Fruit fly (Drosophila melanogaster) whole organism, embryonic: Measurements from ENCODE around the gene CG5776.

Experiments
- Atf3 ChIP-seq: fragments of 200-800 bp; sonication (Bioruptor generic); optimal IDR thresholded peaks from 3 replicates; lab custom pipeline; 2016; ENCODE audit warnings: missing biosample characterization, missing genetic modification characterization
- B-H1 ChIP-seq: fragments of 200-800 bp; sonication (Bioruptor generic); IDR thresholded peaks from 3 replicates; pipeline ENCODE4 v1.3.6; 2022; ENCODE audit warnings: missing biosample characterization, missing genetic modification characterization
- CG10267 ChIP-seq: fragments of 200-800 bp; sonication (Bioruptor generic); optimal IDR thresholded peaks from 2 replicates; lab custom pipeline; 2018; ENCODE audit warnings: missing biosample characterization, mild to moderate bottlenecking, missing genetic modification characterization, moderate library complexity
- CG10431 ChIP-seq: fragments of 200-800 bp; sonication (Bioruptor generic); optimal IDR thresholded peaks from 3 replicates; lab custom pipeline; 2018; ENCODE audit warnings: missing biosample characterization, mild to moderate bottlenecking, missing genetic modification characterization
- CG10979 ChIP-seq: fragments of 200-800 bp; sonication (Bioruptor generic); optimal IDR thresholded peaks from 2 replicates; lab custom pipeline; 2018; ENCODE audit warnings: missing biosample characterization, mild to moderate bottlenecking, missing genetic modification characterization, moderate library complexity
- CG11247 ChIP-seq: fragments of 200-800 bp; sonication (Bioruptor generic); IDR thresholded peaks from 2 replicates; pipeline ENCODE4 v1.3.6; 2022; ENCODE audit warnings: missing biosample characterization, missing genetic modification characterization
- CG11723 ChIP-seq: fragments of 200-800 bp; sonication (Bioruptor generic); optimal IDR thresholded peaks from 2 replicates; lab custom pipeline; 2017; ENCODE audit warnings: missing biosample characterization, mild to moderate bottlenecking, missing genetic modification characterization
- CG1233 ChIP-seq: fragments of 200-800 bp; sonication (Bioruptor generic); optimal IDR thresholded peaks from 4 replicates; lab custom pipeline; 2018; ENCODE audit warnings: missing biosample characterization, mild to moderate bottlenecking, missing genetic modification characterization
- CG15601 ChIP-seq: fragments of 200-800 bp; sonication (Bioruptor generic); optimal IDR thresholded peaks from 3 replicates; lab custom pipeline; 2019; ENCODE audit warnings: missing biosample characterization, mild to moderate bottlenecking, missing genetic modification characterization, moderate library complexity
- CG16863 ChIP-seq: fragments of 200-800 bp; sonication (Bioruptor generic); optimal IDR thresholded peaks from 3 replicates; lab custom pipeline; 2016; ENCODE audit warnings: missing biosample characterization, missing genetic modification characterization
- CG18262 ChIP-seq: fragments of 200-800 bp; optimal IDR thresholded peaks from 3 replicates; lab custom pipeline; 2019; ENCODE audit warnings: missing biosample characterization, mild to moderate bottlenecking, missing genetic modification characterization, moderate library complexity
- CG18599 ChIP-seq: fragments of 200-800 bp; sonication (Bioruptor generic); optimal IDR thresholded peaks from 3 replicates; lab custom pipeline; 2017; ENCODE audit warnings: missing biosample characterization, missing genetic modification characterization, mild to moderate bottlenecking, moderate library complexity, missing genetic modification reagents
- CG31441 ChIP-seq: fragments of 200-800 bp; sonication (Bioruptor generic); IDR thresholded peaks from 2 replicates; pipeline ENCODE4 v1.3.6; 2022; ENCODE audit warnings: missing biosample characterization, missing genetic modification characterization
- CG5245 ChIP-seq: fragments of 200-800 bp; sonication (Bioruptor generic); optimal IDR thresholded peaks from 3 replicates; lab custom pipeline; 2016; ENCODE audit warnings: missing biosample characterization, missing genetic modification characterization
- CG6689 ChIP-seq: fragments of 200-800 bp; sonication (Bioruptor generic); IDR thresholded peaks from 2 replicates; pipeline ENCODE4 v1.3.6; 2022; ENCODE audit warnings: missing biosample characterization, missing genetic modification characterization
- CG9932 ChIP-seq: fragments of 200-800 bp; sonication (Bioruptor generic); IDR thresholded peaks from 2 replicates; pipeline ENCODE4 v1.3.6; 2022; ENCODE audit warnings: missing biosample characterization, missing genetic modification characterization
- E2f1 ChIP-seq: fragments of 200-800 bp; sonication (Bioruptor generic); IDR thresholded peaks from 2 replicates; pipeline ENCODE4 v1.3.6; 2022; ENCODE audit warnings: missing biosample characterization, missing genetic modification characterization
- GATAe ChIP-seq: fragments of 200-800 bp; sonication (Bioruptor generic); conservative IDR thresholded peaks from 2 replicates; pipeline ENCODE4 v1.3.6; 2022; ENCODE audit warnings: missing biosample characterization, missing genetic modification characterization
- Gug ChIP-seq: fragments of 200-800 bp; sonication (Bioruptor generic); IDR thresholded peaks from 4 replicates; pipeline ENCODE4 v1.3.6; 2022; ENCODE audit warnings: missing biosample characterization, missing genetic modification characterization
- Hr3 ChIP-seq: fragments of 200-800 bp; sonication (Bioruptor generic); optimal IDR thresholded peaks from 3 replicates; lab custom pipeline; 2016; ENCODE audit warnings: missing biosample characterization, missing genetic modification characterization
- Hr51 ChIP-seq, 2 experiments: fragments of 200-800 bp; sonication (Bioruptor generic); optimal IDR thresholded peaks; 2 replicates in 1 of 2; 3 replicates in 1 of 2; lab custom pipeline; 2016 to 2018; ENCODE audit warnings: missing biosample characterization in 2 of 2, missing genetic modification characterization in 2 of 2, mild to moderate bottlenecking in 1 of 2, moderate library complexity in 1 of 2
- Mes4 ChIP-seq: fragments of 200-800 bp; sonication (Bioruptor generic); optimal IDR thresholded peaks from 2 replicates; lab custom pipeline; 2016; ENCODE audit warnings: missing biosample characterization, missing genetic modification characterization
- Oaz ChIP-seq: fragments of 200-800 bp; sonication (Bioruptor generic); IDR thresholded peaks from 2 replicates; pipeline ENCODE4 v1.3.6; 2022; ENCODE audit warnings: missing biosample characterization, missing genetic modification characterization
- Ptx1 ChIP-seq: fragments of 200-800 bp; sonication (Bioruptor generic); IDR thresholded peaks from 2 replicates; pipeline ENCODE4 v1.3.6; 2022; ENCODE audit warnings: missing biosample characterization, missing genetic modification characterization
- Sry-δ ChIP-seq: fragments of 200-800 bp; sonication (Bioruptor generic); optimal IDR thresholded peaks from 2 replicates; lab custom pipeline; 2016; ENCODE audit warnings: missing biosample characterization, missing genetic modification characterization
- Tbp ChIP-seq: fragments of >200 bp; optimal IDR thresholded peaks from 2 replicates; lab custom pipeline; 2018; ENCODE audit warnings: missing biosample characterization, missing genetic modification characterization
- Trl ChIP-seq, 3 experiments: fragments of >200 bp in 2 of 3; fragments of 200-800 bp in 1 of 3; sonication (Bioruptor generic) in 1 of 3; optimal IDR thresholded peaks; 2 replicates in 1 of 3; 3 replicates in 2 of 3; lab custom pipeline; 2016 to 2017; ENCODE audit warnings: missing biosample characterization in 1 of 3, missing genetic modification characterization in 1 of 3
- ab ChIP-seq: fragments of 200-800 bp; sonication (Bioruptor generic); optimal IDR thresholded peaks from 2 replicates; lab custom pipeline; 2016; ENCODE audit warnings: missing biosample characterization, missing genetic modification characterization
- caup ChIP-seq: fragments of 200-800 bp; sonication (Bioruptor generic); optimal IDR thresholded peaks from 3 replicates; lab custom pipeline; 2017; ENCODE audit warnings: missing biosample characterization, mild to moderate bottlenecking, missing genetic modification characterization, moderate library complexity; ENCODE audit not compliant: severe bottlenecking
- cwo ChIP-seq: fragments of 200-800 bp; sonication (Bioruptor generic); optimal IDR thresholded peaks from 3 replicates; lab custom pipeline; 2017; ENCODE audit warnings: missing biosample characterization, missing genetic modification characterization, mild to moderate bottlenecking, moderate library complexity, missing genetic modification reagents
- dati ChIP-seq: fragments of 200-800 bp; sonication (Bioruptor generic); IDR thresholded peaks from 2 replicates; pipeline ENCODE4 v1.3.6; 2022; ENCODE audit warnings: missing biosample characterization, missing genetic modification characterization
- dmrt11E ChIP-seq: fragments of 200-800 bp; sonication (Bioruptor generic); optimal IDR thresholded peaks from 3 replicates; lab custom pipeline; 2018; ENCODE audit warnings: missing biosample characterization, mild to moderate bottlenecking, missing genetic modification characterization, moderate library complexity
- fd102C ChIP-seq: fragments of 200-800 bp; sonication (Bioruptor generic); optimal IDR thresholded peaks from 2 replicates; lab custom pipeline; 2018; ENCODE audit warnings: missing biosample characterization, mild to moderate bottlenecking, missing genetic modification characterization, moderate library complexity
- fd96Cb ChIP-seq: fragments of 200-800 bp; sonication (Bioruptor generic); optimal IDR thresholded peaks from 2 replicates; lab custom pipeline; 2018; ENCODE audit warnings: missing biosample characterization, mild to moderate bottlenecking, missing genetic modification characterization, moderate library complexity
- insv ChIP-seq, 2 experiments: fragments of 200-800 bp; sonication (Bioruptor generic); optimal IDR thresholded peaks; 3 replicates each; lab custom pipeline; 2016 to 2018; ENCODE audit warnings: missing biosample characterization in 2 of 2, missing genetic modification characterization in 2 of 2
- lov ChIP-seq, 2 experiments: fragments of 200-800 bp in 1 of 2; fragments of >200 bp in 1 of 2; sonication (Bioruptor generic) in 1 of 2; IDR thresholded peaks in 1 of 2; optimal IDR thresholded peaks in 1 of 2; 2 replicates in 1 of 2; 3 replicates in 1 of 2; pipeline versions ENCODE4 v1.3.6 to Lab custom; 2017 to 2022; ENCODE audit warnings: missing biosample characterization in 1 of 2, missing genetic modification characterization in 1 of 2
- luna ChIP-seq: fragments of 200-800 bp; sonication (Bioruptor generic); optimal IDR thresholded peaks from 2 replicates; lab custom pipeline; 2016; ENCODE audit warnings: missing biosample characterization, missing genetic modification characterization
- nerfin-1 ChIP-seq: fragments of 200-800 bp; sonication (Bioruptor generic); optimal IDR thresholded peaks from 3 replicates; lab custom pipeline; 2019; ENCODE audit warnings: missing biosample characterization, mild to moderate bottlenecking, missing genetic modification characterization, moderate library complexity
- pum ChIP-seq: fragments of 200-800 bp; sonication (Bioruptor generic); optimal IDR thresholded peaks from 2 replicates; lab custom pipeline; 2016; ENCODE audit warnings: missing biosample characterization, missing genetic modification characterization
- ro ChIP-seq: fragments of 200-800 bp; sonication (Bioruptor generic); IDR thresholded peaks from 2 replicates; pipeline ENCODE4 v1.3.6; 2022; ENCODE audit warnings: missing biosample characterization, missing genetic modification characterization
- sc ChIP-seq, 3 experiments: fragments of >200 bp in 2 of 3; fragments of 200-800 bp in 1 of 3; sonication (Bioruptor generic) in 1 of 3; optimal IDR thresholded peaks; 2 replicates in 2 of 3; 3 replicates in 1 of 3; lab custom pipeline; 2017; ENCODE audit warnings: mild to moderate bottlenecking in 1 of 3, missing biosample characterization in 1 of 3, missing genetic modification characterization in 1 of 3, missing genetic modification reagents in 1 of 3
- stc ChIP-seq: fragments of 200-800 bp; sonication (Bioruptor generic); IDR thresholded peaks from 2 replicates; pipeline ENCODE4 v1.3.6; 2022; ENCODE audit warnings: missing biosample characterization, missing genetic modification characterization
- unpg ChIP-seq: fragments of 200-800 bp; sonication (Bioruptor generic); optimal IDR thresholded peaks from 3 replicates; lab custom pipeline; 2018; ENCODE audit warnings: missing biosample characterization, mild to moderate bottlenecking, missing genetic modification characterization, moderate library complexity
- vvl ChIP-seq: fragments of 200-800 bp; sonication (Bioruptor generic); IDR thresholded peaks from 2 replicates; pipeline ENCODE4 v1.3.6; 2022; ENCODE audit warnings: missing biosample characterization, missing genetic modification characterization
- zfh1 ChIP-seq: fragments of 200-800 bp; sonication (Bioruptor generic); IDR thresholded peaks from 3 replicates; pipeline ENCODE4 v1.3.6; 2022; ENCODE audit warnings: missing biosample characterization, missing genetic modification characterization

Gene CG5776

DNA sequence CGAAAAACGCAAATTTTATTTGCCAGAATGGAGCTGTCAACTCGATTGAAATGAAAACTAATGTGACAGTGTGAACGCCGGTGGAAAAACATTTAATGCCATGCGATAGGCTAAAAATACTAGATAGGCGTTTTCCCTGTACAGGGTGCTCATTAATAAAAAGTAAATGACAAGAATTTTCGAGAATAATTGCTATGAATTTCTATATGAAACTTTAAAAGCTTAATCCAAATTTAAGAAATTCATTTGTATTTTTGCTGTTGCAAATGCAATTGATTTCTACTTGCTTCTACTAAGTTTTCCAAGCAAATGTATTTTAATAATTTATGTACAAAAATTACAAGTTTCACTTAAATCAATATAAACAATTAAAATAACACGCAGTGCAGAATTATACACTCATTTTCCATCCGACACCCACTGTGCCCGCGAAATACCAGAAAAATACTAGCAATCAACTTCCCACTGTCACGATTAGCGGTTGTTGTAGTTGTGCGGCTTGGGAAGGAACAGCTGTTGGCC is 17.6 kb upstream of the CG5776 start, which contains the start of gene Pih1D1 (continued):
- TF ChIP-seq CG10431 (no peak), vvl (GFP tag; lab: Robert Waterston, UW) (peak; percentile 97), CG11723 (peak; percentile 87), Atf3 (peak; percentile 83), Mes4 (GFP tag; lab: Kevin White, UChicago) (peak; percentile 85), Gug (GFP tag; lab: Robert Waterston, UW) (peak; percentile 93), fd102C (GFP tag; lab: Kevin White, UChicago) (peak; percentile 46), caup (GFP tag; lab: Kevin White, UChicago) (peak; percentile 93), Ptx1 (GFP tag; lab: Robert Waterston, UW) (peak; percentile 97), CG11247 (GFP tag; lab: Robert Waterston, UW) (peak; percentile 91), ro (peak; percentile 91), ab (GFP tag; lab: Kevin White, UChicago) (peak; percentile 49), dmrt11E (peak; percentile 94)
- TF ChIP-seq, all 482 proteins: peak for 417

- TF ChIP-seq CG1233 (GFP tag; lab: Kevin White, UChicago) (peak; percentile 65), CG5245 (GFP tag; lab: Kevin White, UChicago) (peak; percentile 4), CG10267 (tag; lab: Kevin White, UChicago) (peak; percentile 39), Hr51 (GFP tag; optimal IDR thresholded peaks at IDR 0.05; lab: Kevin White, UChicago) (peak in 1 of 2 experiments; percentile 49), luna (no peak), CG16863 (GFP tag; lab: Kevin White, UChicago) (no peak), dati (no peak), B-H1 (GFP tag; lab: Robert Waterston, UW) (peak; percentile 51; the same call in 2 of the 3 replicates), CG31441 (GFP tag; lab: Robert Waterston, UW) (peak; percentile 64), CG9932 (peak; percentile 55), Tbp (GFP tag; lab: Kevin White, UChicago) (no peak), fd96Cb (tag; lab: Kevin White, UChicago) (no peak), CG18599 (GFP tag; lab: Kevin White, UChicago) (peak; percentile 71), CG6689 (GFP tag; lab: Robert Waterston, UW) (peak; percentile 80), nerfin-1 (tag; lab: Kevin White, UChicago) (peak; percentile 38), unpg (GFP tag; lab: Kevin White, UChicago) (peak; percentile 46), GATAe (peak; percentile 86), Sry-δ (no peak), zfh1 (GFP tag; lab: Robert Waterston, UW) (peak; percentile 45; the same call in 1 of the 3 replicates), CG18262 (tag; lab: Kevin White, UChicago) (peak; percentile 61), pum (peak; percentile 17), sc (optimal IDR thresholded peaks at IDR 0.05; lab: Kevin White, UChicago) (no peak), sc (GFP tag; optimal IDR thresholded peaks at IDR 0.05; lab: Kevin White, UChicago) (no peak), Oaz (GFP tag; lab: Robert Waterston, UW) (0 out of 2 replicates have a peak, but pooled peaks have one; percentile 6), insv (GFP tag; optimal IDR thresholded peaks at IDR 0.05; lab: Kevin White, UChicago) (no peak), stc (GFP tag; lab: Robert Waterston, UW) (peak; percentile 70), Hr3 (GFP tag; lab: Kevin White, UChicago) (peak; percentile 45), CG10979 (tag; lab: Kevin White, UChicago) (peak; percentile 50), E2f1 (peak; percentile 32; the same call in 1 of the 2 replicates), Trl (optimal IDR thresholded peaks at IDR 0.05; lab: Kevin White, UChicago) (peak in 1 of 2 experiments; percentile 3), Trl (GFP tag; optimal IDR thresholded peaks at IDR 0.05; lab: Kevin White, UChicago) (no peak), CG15601 (tag; lab: Kevin White, UChicago) (peak; percentile 19), lov (optimal IDR thresholded peaks at IDR 0.05; lab: Kevin White, UChicago) (no peak), lov (GFP tag; IDR thresholded peaks at IDR 0.05; lab: Robert Waterston, UW) (0 out of 3 replicates have a peak, but pooled peaks have one; percentile 38), cwo (GFP tag; lab: Kevin White, UChicago) (peak; percentile 67)
Measured at dm6 chr2L:12720430-12721396, 16.5 kb upstream of the CG5776 start.
